Worm (Caenorhabditis elegans) whole organism, midembryonic: Measurements from ENCODE around the gene twk-10.

Source experiments
- T22C8.4 ChIP-seq: fragments of 200-800 bp; sonication (Bioruptor generic); IDR thresholded peaks from 2 replicates; pipeline ENCODE4 v1.3.6; 2022; ENCODE audit warnings: missing genetic modification characterization, missing compliant biosample characterization
- cog-1 ChIP-seq: sonication (generic microtip); optimal IDR thresholded peaks from 2 replicates; lab custom pipeline; 2016; ENCODE audit warnings: missing genetic modification characterization, missing compliant biosample characterization
- flt-1 ChIP-seq: fragments of 200-800 bp; sonication (Bioruptor generic); IDR thresholded peaks from 2 replicates; pipeline ENCODE4 v1.3.6; 2022; ENCODE audit warnings: missing genetic modification characterization, missing compliant biosample characterization
- klf-2 ChIP-seq: fragments of 200-800 bp; sonication (Bioruptor generic); conservative IDR thresholded peaks from 2 replicates; pipeline ENCODE4 v1.3.6; 2022; ENCODE audit warnings: missing genetic modification reagents, missing genetic modification characterization, missing compliant biosample characterization
- med-1 ChIP-seq: sonication (generic microtip); optimal IDR thresholded peaks from 2 replicates; lab custom pipeline; 2017; ENCODE audit warnings: missing genetic modification characterization, mild to moderate bottlenecking, missing compliant biosample characterization, antibody characterized with exemption, missing genetic modification reagents; ENCODE audit not compliant: insufficient read depth
- ref-1 ChIP-seq: fragments of 200-800 bp; sonication (Bioruptor generic); conservative IDR thresholded peaks from 2 replicates; pipeline ENCODE4 v1.3.6; 2022; ENCODE audit warnings: missing genetic modification reagents, missing genetic modification characterization, missing compliant biosample characterization
- tab-1 ChIP-seq: fragments of 200-800 bp; sonication (Bioruptor generic); IDR thresholded peaks from 2 replicates; pipeline ENCODE4 v1.3.6; 2022; ENCODE audit warnings: missing genetic modification characterization, missing compliant biosample characterization
- ztf-23 ChIP-seq: fragments of 200-800 bp; sonication (Bioruptor generic); IDR thresholded peaks from 2 replicates; pipeline ENCODE4 v1.3.6; 2022; ENCODE audit warnings: missing genetic modification reagents, missing genetic modification characterization, missing compliant biosample characterization
- ztf-29 ChIP-seq: fragments of 200-800 bp; sonication (Bioruptor generic); IDR thresholded peaks from 2 replicates; pipeline ENCODE4 v1.3.6; 2022; ENCODE audit warnings: missing genetic modification reagents, missing genetic modification characterization, missing compliant biosample characterization

DNA sequence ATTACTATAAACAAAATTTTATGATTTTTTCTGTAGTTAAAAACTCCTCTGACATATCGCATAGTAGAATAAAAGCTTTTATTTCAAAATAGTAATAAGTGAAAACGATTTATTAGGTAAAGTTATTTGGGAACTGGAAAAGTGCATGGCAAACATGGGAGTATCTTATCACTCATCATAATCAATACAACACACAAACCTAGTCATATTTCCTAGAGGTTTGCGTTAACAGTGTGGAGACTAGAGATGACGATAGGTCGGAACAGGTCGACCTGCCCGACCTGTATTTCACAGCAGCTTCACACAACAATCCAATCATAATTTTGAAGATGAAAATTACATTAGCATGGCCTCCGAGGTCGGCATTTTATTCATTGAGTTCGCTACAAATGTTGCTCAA, 27.9 kb downstream of the twk-10 start, which contains the start of gene EGAP9.3:
- TF ChIP-seq ztf-23: no peak
- TF ChIP-seq ztf-29: no peak
- no peak for TF ChIP-seq klf-2 (GFP tag; lab: Robert Waterston, UW)
- TF ChIP-seq flt-1 (GFP tag; lab: Robert Waterston, UW): no peak
- no peak for TF ChIP-seq tab-1 (GFP tag; lab: Robert Waterston, UW)
- no peak for TF ChIP-seq med-1 (GFP tag; lab: Kevin White, UChicago)
- no peak for TF ChIP-seq T22C8.4 (GFP tag; lab: Robert Waterston, UW)
- no peak for TF ChIP-seq ref-1 (GFP tag; lab: Robert Waterston, UW)
- TF ChIP-seq cog-1 (tag; lab: Kevin White, UChicago): no peak
